Fruit fly (Drosophila melanogaster) whole organism, prepupa: ENCODE results near the gene CG1113.
A peak's percentile ranks its signal among the peaks of the same experiment; 100 is the strongest.

Experiments used
- Blimp-1 ChIP-seq: fragments of 200-800 bp; sonication (Bioruptor generic); optimal IDR thresholded peaks from 3 replicates; lab custom pipeline; 2017; ENCODE audit warnings: missing biosample characterization, missing genetic modification characterization, mild to moderate bottlenecking, moderate library complexity, missing genetic modification reagents
- CG10631 ChIP-seq: fragments of 200-800 bp; sonication (Bioruptor generic); optimal IDR thresholded peaks from 2 replicates; lab custom pipeline; 2016; ENCODE audit warnings: missing biosample characterization, missing genetic modification characterization
- CG10669 ChIP-seq: fragments of 200-800 bp; sonication (Bioruptor generic); optimal IDR thresholded peaks from 3 replicates; lab custom pipeline; 2018; ENCODE audit warnings: missing biosample characterization, mild to moderate bottlenecking, missing genetic modification characterization, moderate library complexity
- CG11294 ChIP-seq: fragments of 200-800 bp; sonication (Bioruptor generic); IDR thresholded peaks from 2 replicates; pipeline ENCODE4 v1.3.6; 2022; ENCODE audit warnings: missing biosample characterization, missing genetic modification characterization
- CG11762 ChIP-seq: fragments of 200-800 bp; sonication (Bioruptor generic); optimal IDR thresholded peaks from 3 replicates; lab custom pipeline; 2016; ENCODE audit warnings: missing biosample characterization, missing genetic modification characterization; ENCODE audit not compliant: insufficient read depth
- CG11902 ChIP-seq: fragments of 200-800 bp; sonication (Bioruptor generic); optimal IDR thresholded peaks from 3 replicates; lab custom pipeline; 2016; ENCODE audit warnings: missing biosample characterization, missing genetic modification characterization
- CG15336 ChIP-seq: fragments of 200-800 bp; sonication (Bioruptor generic); IDR thresholded peaks from 2 replicates; pipeline ENCODE4 v1.3.6; 2022; ENCODE audit warnings: missing biosample characterization, missing genetic modification characterization
- CG16779 ChIP-seq: fragments of 200-800 bp; sonication (Bioruptor generic); optimal IDR thresholded peaks from 3 replicates; lab custom pipeline; 2017; ENCODE audit warnings: missing biosample characterization, mild to moderate bottlenecking, missing genetic modification characterization
- CG3032 ChIP-seq: fragments of 200-800 bp; optimal IDR thresholded peaks from 2 replicates; lab custom pipeline; 2019; ENCODE audit warnings: missing biosample characterization, mild to moderate bottlenecking, missing genetic modification characterization, moderate library complexity
- CG31627 ChIP-seq: fragments of 200-800 bp; sonication (Bioruptor generic); optimal IDR thresholded peaks from 3 replicates; lab custom pipeline; 2016; ENCODE audit warnings: missing biosample characterization, missing genetic modification characterization
- CG32006 ChIP-seq: fragments of 200-800 bp; sonication (Bioruptor generic); optimal IDR thresholded peaks from 3 replicates; lab custom pipeline; 2017; ENCODE audit warnings: missing biosample characterization, mild to moderate bottlenecking, missing genetic modification characterization
- CG3919 ChIP-seq: fragments of 200-800 bp; sonication (Bioruptor generic); optimal IDR thresholded peaks from 3 replicates; lab custom pipeline; 2016; ENCODE audit warnings: missing biosample characterization, missing genetic modification characterization
- CG6163 ChIP-seq: fragments of 200-800 bp; sonication (Bioruptor generic); IDR thresholded peaks from 3 replicates; pipeline ENCODE4 v1.3.6; 2022; ENCODE audit warnings: missing biosample characterization, missing genetic modification characterization
- CG6276 ChIP-seq: fragments of 200-800 bp; sonication (Bioruptor generic); optimal IDR thresholded peaks from 2 replicates; lab custom pipeline; 2017; ENCODE audit warnings: missing biosample characterization, mild to moderate bottlenecking, missing genetic modification characterization
- CG6808 ChIP-seq: fragments of 200-800 bp; sonication (Bioruptor generic); optimal IDR thresholded peaks from 3 replicates; lab custom pipeline; 2017; ENCODE audit warnings: missing biosample characterization, missing genetic modification characterization, mild to moderate bottlenecking, moderate library complexity, missing genetic modification reagents
- CG7368 ChIP-seq: fragments of 200-800 bp; sonication (Bioruptor generic); optimal IDR thresholded peaks from 3 replicates; lab custom pipeline; 2016; ENCODE audit warnings: missing biosample characterization, missing genetic modification characterization
- CG8119 ChIP-seq: fragments of 200-800 bp; sonication (Bioruptor generic); IDR thresholded peaks from 3 replicates; pipeline ENCODE4 v1.3.6; 2022; ENCODE audit warnings: missing biosample characterization, missing genetic modification characterization
- CG8319 ChIP-seq: fragments of 200-800 bp; sonication (Bioruptor generic); optimal IDR thresholded peaks from 3 replicates; lab custom pipeline; 2016; ENCODE audit warnings: missing biosample characterization, missing genetic modification characterization
- Eip75B ChIP-seq: fragments of 200-800 bp; sonication (Bioruptor generic); optimal IDR thresholded peaks from 3 replicates; lab custom pipeline; 2016; ENCODE audit warnings: missing biosample characterization, missing genetic modification characterization
- Eip78C ChIP-seq: fragments of 200-800 bp; sonication (Bioruptor generic); peaks from one replicate; lab custom pipeline; 2016; ENCODE audit warnings: missing biosample characterization, missing genetic modification characterization
- Eip93F ChIP-seq: fragments of 200-800 bp; sonication (Bioruptor generic); optimal IDR thresholded peaks from 2 replicates; lab custom pipeline; 2016; ENCODE audit warnings: missing biosample characterization, mild to moderate bottlenecking, missing genetic modification characterization
- Ets21C ChIP-seq: fragments of 200-800 bp; sonication (Bioruptor generic); optimal IDR thresholded peaks from 3 replicates; lab custom pipeline; 2016; ENCODE audit warnings: missing biosample characterization, missing genetic modification characterization
- Ets96B ChIP-seq: fragments of 200-800 bp; optimal IDR thresholded peaks from 2 replicates; lab custom pipeline; 2019; ENCODE audit warnings: missing biosample characterization, mild to moderate bottlenecking, missing genetic modification characterization, moderate library complexity
- Gug ChIP-seq: fragments of 200-800 bp; sonication (Bioruptor generic); IDR thresholded peaks from 2 replicates; pipeline ENCODE4 v1.3.6; 2022; ENCODE audit warnings: missing biosample characterization, missing genetic modification characterization
- Hr38 ChIP-seq: sonication (Bioruptor generic); optimal IDR thresholded peaks from 2 replicates; lab custom pipeline; 2016; ENCODE audit warnings: missing biosample characterization, missing genetic modification characterization
- Hr39 ChIP-seq: fragments of 200-800 bp; sonication (Bioruptor generic); optimal IDR thresholded peaks from 2 replicates; lab custom pipeline; 2016; ENCODE audit warnings: missing biosample characterization, missing genetic modification characterization
- Lpt ChIP-seq: fragments of 200-800 bp; sonication (Bioruptor generic); optimal IDR thresholded peaks from 3 replicates; lab custom pipeline; 2016; ENCODE audit warnings: missing biosample characterization, missing genetic modification characterization
- Met ChIP-seq: fragments of 200-800 bp; sonication (Bioruptor generic); optimal IDR thresholded peaks from 3 replicates; lab custom pipeline; 2016; ENCODE audit warnings: missing biosample characterization, missing genetic modification characterization
- OdsH ChIP-seq: fragments of 200-800 bp; sonication (Bioruptor generic); optimal IDR thresholded peaks from 3 replicates; lab custom pipeline; 2016; ENCODE audit warnings: missing biosample characterization, missing genetic modification characterization
- Sox14 ChIP-seq: fragments of 200-800 bp; sonication (Bioruptor generic); optimal IDR thresholded peaks from 3 replicates; lab custom pipeline; 2016; ENCODE audit warnings: missing biosample characterization, missing genetic modification characterization
- Sox15 ChIP-seq: fragments of 200-800 bp; sonication (Bioruptor generic); optimal IDR thresholded peaks from 3 replicates; lab custom pipeline; 2016; ENCODE audit warnings: missing biosample characterization, missing genetic modification characterization
- achi ChIP-seq: fragments of 200-800 bp; sonication (Bioruptor generic); optimal IDR thresholded peaks from 3 replicates; lab custom pipeline; 2016; ENCODE audit warnings: missing biosample characterization, missing genetic modification characterization
- acj6 ChIP-seq: fragments of 200-800 bp; sonication (Bioruptor generic); optimal IDR thresholded peaks from 3 replicates; lab custom pipeline; 2016; ENCODE audit warnings: missing biosample characterization, missing genetic modification characterization
- cyc ChIP-seq: fragments of 200-800 bp; sonication (Bioruptor generic); optimal IDR thresholded peaks from 3 replicates; lab custom pipeline; 2016; ENCODE audit warnings: missing biosample characterization, missing genetic modification characterization
- dsx ChIP-seq: fragments of 200-800 bp; optimal IDR thresholded peaks from 3 replicates; lab custom pipeline; 2019; ENCODE audit warnings: missing biosample characterization, mild to moderate bottlenecking, missing genetic modification characterization, moderate library complexity; ENCODE audit not compliant: poor library complexity, severe bottlenecking
- eg ChIP-seq: fragments of 200-800 bp; sonication (Bioruptor generic); IDR thresholded peaks from 3 replicates; pipeline ENCODE4 v1.3.6; 2022; ENCODE audit warnings: missing biosample characterization, missing genetic modification characterization
- esn ChIP-seq: fragments of 200-800 bp; sonication (Bioruptor generic); optimal IDR thresholded peaks from 2 replicates; lab custom pipeline; 2016; ENCODE audit warnings: missing biosample characterization, mild to moderate bottlenecking, missing genetic modification characterization, moderate library complexity
- fd59A ChIP-seq: fragments of 200-800 bp; sonication (Bioruptor generic); optimal IDR thresholded peaks from 2 replicates; lab custom pipeline; 2017; ENCODE audit warnings: missing biosample characterization, mild to moderate bottlenecking, missing genetic modification characterization, missing genetic modification reagents
- fd85E ChIP-seq: fragments of 200-800 bp; sonication (Bioruptor generic); optimal IDR thresholded peaks from 3 replicates; lab custom pipeline; 2016; ENCODE audit warnings: missing biosample characterization, missing genetic modification characterization
- fkh ChIP-seq: fragments of 200-800 bp; sonication (Bioruptor generic); optimal IDR thresholded peaks from 3 replicates; lab custom pipeline; 2017; ENCODE audit warnings: missing biosample characterization, mild to moderate bottlenecking, missing genetic modification characterization, moderate library complexity
- lz ChIP-seq: fragments of 200-800 bp; sonication (Bioruptor generic); optimal IDR thresholded peaks from 3 replicates; lab custom pipeline; 2016; ENCODE audit warnings: missing biosample characterization, missing genetic modification characterization
- net ChIP-seq: fragments of 200-800 bp; sonication (Bioruptor generic); optimal IDR thresholded peaks from 3 replicates; lab custom pipeline; 2016; ENCODE audit warnings: missing biosample characterization, missing genetic modification characterization
- salr ChIP-seq, 2 experiments: fragments of 200-800 bp; sonication (Bioruptor generic); optimal IDR thresholded peaks; 3 replicates each; lab custom pipeline; 2016 to 2018; ENCODE audit warnings: missing biosample characterization in 2 of 2, missing genetic modification characterization in 2 of 2, mild to moderate bottlenecking in 1 of 2
- svp ChIP-seq: fragments of 200-800 bp; sonication (Bioruptor generic); peaks from one replicate; lab custom pipeline; 2016; ENCODE audit warnings: missing biosample characterization, missing genetic modification characterization
- vri ChIP-seq: fragments of 200-800 bp; sonication (Bioruptor generic); optimal IDR thresholded peaks from 3 replicates; lab custom pipeline; 2016; ENCODE audit warnings: missing biosample characterization, mild to moderate bottlenecking, missing genetic modification characterization

The CG1113 gene

dm6 chr3R:5256462-5257146, 3.7 kb downstream of the CG1113 start, which contains the start of the genes Enoph and Hph (continued):
- no peak for TF ChIP-seq vri (GFP tag; lab: Kevin White, UChicago)
- TF ChIP-seq CG6808 (GFP tag; lab: Kevin White, UChicago) = peak; percentile 53
- peak; percentile 73 for TF ChIP-seq CG3032
- TF ChIP-seq lz (GFP tag; lab: Kevin White, UChicago) = peak; percentile 68
- TF ChIP-seq net (GFP tag; lab: Kevin White, UChicago) = peak; percentile 31
- TF ChIP-seq fkh (GFP tag; lab: Kevin White, UChicago) = peak; percentile 64
- TF ChIP-seq CG11294 (GFP tag; lab: Robert Waterston, UW) = peak; percentile 33; the same call in 1 of the 2 replicates
- peak; percentile 71 for TF ChIP-seq Gug (GFP tag; lab: Robert Waterston, UW)
- TF ChIP-seq esn (GFP tag; lab: Kevin White, UChicago) = peak; percentile 71
- peak; percentile 76 for TF ChIP-seq Sox14
- TF ChIP-seq fd85E (GFP tag; lab: Kevin White, UChicago) = no peak
- TF ChIP-seq CG8319 (GFP tag; lab: Kevin White, UChicago) = peak; percentile 43
- peak; percentile 64 for TF ChIP-seq Hr39
- TF ChIP-seq CG11762 (GFP tag; lab: Kevin White, UChicago) = peak; percentile 39
- TF ChIP-seq Blimp-1 (GFP tag; lab: Kevin White, UChicago) = no peak
- TF ChIP-seq Sox15 (GFP tag; lab: Kevin White, UChicago) = peak; percentile 62
- TF ChIP-seq CG32006 (GFP tag; lab: Kevin White, UChicago) = peak; percentile 77
- TF ChIP-seq CG3919 = peak; percentile 73

- TF ChIP-seq vri (GFP tag; lab: Kevin White, UChicago) (peak; percentile 80), CG11294 (GFP tag; lab: Robert Waterston, UW) (no peak)
- TF ChIP-seq, all 60 proteins: peak for 1
Measured at dm6 chr3R:5257147-5257487, 4.2 kb downstream of the CG1113 start.

DNA sequence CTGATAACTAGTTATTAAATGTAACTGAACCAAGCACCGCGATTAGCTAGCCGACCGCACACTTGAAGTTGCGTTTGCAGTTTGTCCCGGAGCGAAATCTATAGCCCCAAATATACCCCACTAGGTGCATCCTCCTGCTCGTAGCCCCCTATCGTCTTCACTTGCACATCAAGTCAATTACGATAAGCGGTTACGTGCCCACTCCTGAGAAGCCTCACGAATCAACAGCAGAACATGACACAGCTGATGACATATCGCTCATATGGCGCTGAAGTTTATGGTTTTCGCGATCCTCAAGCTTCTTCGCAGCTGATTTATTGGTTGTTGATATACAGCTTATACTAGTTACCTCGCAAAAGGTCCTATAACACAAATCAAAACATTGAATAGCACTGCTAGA, 8.3 kb downstream of the CG1113 start:
- TF ChIP-seq achi (GFP tag; lab: Kevin White, UChicago) (no peak), fd85E (GFP tag; lab: Kevin White, UChicago) (no peak), acj6 (GFP tag; lab: Kevin White, UChicago) (no peak), Ets21C (GFP tag; lab: Kevin White, UChicago) (no peak), Eip75B (GFP tag; lab: Kevin White, UChicago) (no peak), Lpt (GFP tag; lab: Kevin White, UChicago) (no peak), cyc (no peak), salr (GFP tag; optimal IDR thresholded peaks at IDR 0.05; lab: Kevin White, UChicago) (no peak), lz (GFP tag; lab: Kevin White, UChicago) (no peak), OdsH (GFP tag; lab: Kevin White, UChicago) (no peak), Sox14 (no peak), Met (GFP tag; lab: Kevin White, UChicago) (no peak), net (GFP tag; lab: Kevin White, UChicago) (no peak), CG11902 (GFP tag; lab: Kevin White, UChicago) (no peak), Eip93F (no peak), CG8319 (GFP tag; lab: Kevin White, UChicago) (no peak), CG7368 (GFP tag; lab: Kevin White, UChicago) (no peak), CG31627 (GFP tag; lab: Kevin White, UChicago) (no peak), fd59A (no peak), CG10631 (GFP tag; lab: Kevin White, UChicago) (no peak), dsx (GFP tag; lab: Kevin White, UChicago) (no peak), Hr39 (no peak), Hr38 (no peak), Blimp-1 (GFP tag; lab: Kevin White, UChicago) (no peak), CG10669 (GFP tag; lab: Kevin White, UChicago) (no peak), vri (GFP tag; lab: Kevin White, UChicago) (peak; percentile 73), CG11294 (GFP tag; lab: Robert Waterston, UW) (no peak), CG15336 (no peak), CG8119 (GFP tag; lab: Robert Waterston, UW) (no peak), Sox15 (GFP tag; lab: Kevin White, UChicago) (no peak), Gug (GFP tag; lab: Robert Waterston, UW) (no peak), CG6163 (GFP tag; lab: Robert Waterston, UW) (no peak), CG16779 (tag; lab: Kevin White, UChicago) (no peak), fkh (GFP tag; lab: Kevin White, UChicago) (no peak), Ets96B (no peak), svp (GFP tag; lab: Kevin White, UChicago) (peak; percentile 81), eg (0 out of 3 replicates have a peak, but pooled peaks have one; percentile 7), CG6276 (GFP tag; lab: Kevin White, UChicago) (no peak), CG3032 (no peak), Eip78C (GFP tag; lab: Kevin White, UChicago) (peak; percentile 30)
